Fruit fly (Drosophila melanogaster) whole organism, embryonic: ENCODE data around the gene Nepl13.
A peak's percentile ranks its signal among the peaks of the same experiment; 100 is the strongest.

Experiments used
- Antp ChIP-seq: fragments of 200-800 bp; sonication (Bioruptor generic); optimal IDR thresholded peaks from 3 replicates; lab custom pipeline; 2016; ENCODE audit warnings: missing biosample characterization, missing genetic modification characterization
- CG1024 ChIP-seq: fragments of 200-800 bp; sonication (Bioruptor generic); IDR thresholded peaks from 2 replicates; pipeline ENCODE4 v1.3.6; 2022; ENCODE audit warnings: missing biosample characterization, missing genetic modification characterization
- CG10543 ChIP-seq: fragments of 200-800 bp; sonication (Bioruptor generic); optimal IDR thresholded peaks from 3 replicates; lab custom pipeline; 2017; ENCODE audit warnings: missing biosample characterization, mild to moderate bottlenecking, missing genetic modification characterization, moderate library complexity
- CG14710 ChIP-seq: fragments of 200-800 bp; sonication (Bioruptor generic); optimal IDR thresholded peaks from 3 replicates; lab custom pipeline; 2019; ENCODE audit warnings: missing biosample characterization, mild to moderate bottlenecking, missing genetic modification characterization, moderate library complexity
- CG1529 ChIP-seq: fragments of 200-800 bp; sonication (Bioruptor generic); optimal IDR thresholded peaks from 3 replicates; lab custom pipeline; 2018; ENCODE audit warnings: missing biosample characterization, missing genetic modification characterization
- CG1603 ChIP-seq: fragments of 200-800 bp; sonication (Bioruptor generic); optimal IDR thresholded peaks from 2 replicates; lab custom pipeline; 2019; ENCODE audit warnings: missing biosample characterization, mild to moderate bottlenecking, missing genetic modification characterization, moderate library complexity
- CG16813 ChIP-seq: fragments of 200-800 bp; sonication (Bioruptor generic); IDR thresholded peaks from 3 replicates; pipeline ENCODE4 v1.3.6; 2022; ENCODE audit warnings: missing biosample characterization, missing genetic modification characterization; ENCODE audit not compliant: partially characterized antibody
- CG17359 ChIP-seq: fragments of 200-800 bp; sonication (Bioruptor generic); optimal IDR thresholded peaks from 3 replicates; lab custom pipeline; 2018; ENCODE audit warnings: missing biosample characterization, mild to moderate bottlenecking, missing genetic modification characterization, moderate library complexity
- CG17829 ChIP-seq: fragments of 200-800 bp; optimal IDR thresholded peaks from 2 replicates; lab custom pipeline; 2019; ENCODE audit warnings: missing biosample characterization, mild to moderate bottlenecking, missing genetic modification characterization, moderate library complexity
- CG2129 ChIP-seq: fragments of 200-800 bp; sonication (Bioruptor generic); IDR thresholded peaks from 2 replicates; pipeline ENCODE4 v1.3.6; 2022; ENCODE audit warnings: missing biosample characterization, missing genetic modification characterization; ENCODE audit not compliant: partially characterized antibody
- CG2678 ChIP-seq: fragments of 200-800 bp; sonication (Bioruptor generic); optimal IDR thresholded peaks from 3 replicates; lab custom pipeline; 2019; ENCODE audit warnings: missing biosample characterization, mild to moderate bottlenecking, missing genetic modification characterization, moderate library complexity
- CG30403 ChIP-seq: fragments of 200-800 bp; sonication (Bioruptor generic); optimal IDR thresholded peaks from 3 replicates; lab custom pipeline; 2016; ENCODE audit warnings: missing biosample characterization, missing genetic modification characterization
- CG3726 ChIP-seq: fragments of 200-800 bp; sonication (Bioruptor generic); IDR thresholded peaks from 3 replicates; pipeline ENCODE4, ENCODE4 v1.3.6; 2022; ENCODE audit warnings: missing biosample characterization, missing genetic modification characterization
- CG7963 ChIP-seq: fragments of 200-800 bp; sonication (Bioruptor generic); IDR thresholded peaks from 3 replicates; pipeline ENCODE4 v1.3.6; 2022; ENCODE audit warnings: missing biosample characterization, missing genetic modification characterization; ENCODE audit not compliant: partially characterized antibody
- CG8290 ChIP-seq, 3 experiments: fragments of 200-800 bp; sonication (Bioruptor generic); optimal IDR thresholded peaks; 2 replicates each; lab custom pipeline; 2016 to 2019; ENCODE audit warnings: missing biosample characterization in 3 of 3, missing genetic modification characterization in 3 of 3, mild to moderate bottlenecking in 2 of 3, moderate library complexity in 1 of 3
- CG9215 ChIP-seq: fragments of 200-800 bp; sonication (Bioruptor generic); IDR thresholded peaks from 2 replicates; pipeline ENCODE4 v1.3.6; 2022; ENCODE audit warnings: missing biosample characterization, missing genetic modification characterization
- Dll ChIP-seq: fragments of 200-800 bp; sonication (Bioruptor generic); IDR thresholded peaks from 4 replicates; pipeline ENCODE4 v1.3.6; 2022; ENCODE audit warnings: missing biosample characterization, missing genetic modification characterization; ENCODE audit not compliant: partially characterized antibody
- Doc3 ChIP-seq: fragments of 200-800 bp; sonication (Bioruptor generic); IDR thresholded peaks from 3 replicates; pipeline ENCODE4 v1.3.6; 2022; ENCODE audit warnings: missing biosample characterization, missing genetic modification characterization; ENCODE audit not compliant: partially characterized antibody
- Ets65A ChIP-seq: fragments of 200-800 bp; sonication (Bioruptor generic); peaks from one replicate; lab custom pipeline; 2016; ENCODE audit warnings: missing biosample characterization, missing genetic modification characterization
- Ets97D ChIP-seq: fragments of 200-800 bp; sonication (Bioruptor generic); optimal IDR thresholded peaks from 3 replicates; lab custom pipeline; 2016; ENCODE audit warnings: missing biosample characterization, missing genetic modification characterization
- Fer2 ChIP-seq: fragments of 200-800 bp; sonication (Bioruptor generic); optimal IDR thresholded peaks from 2 replicates; lab custom pipeline; 2018; ENCODE audit warnings: missing biosample characterization, mild to moderate bottlenecking, missing genetic modification characterization, moderate library complexity
- MBD-R2 ChIP-seq: fragments of 200-800 bp; sonication (Bioruptor generic); IDR thresholded peaks from 2 replicates; pipeline ENCODE4 v1.3.6; 2022; ENCODE audit warnings: missing biosample characterization, missing genetic modification characterization
- Med ChIP-seq: fragments of 200-800 bp; sonication (Bioruptor generic); peaks from one replicate; lab custom pipeline; 2016; ENCODE audit warnings: missing biosample characterization, missing genetic modification characterization, mild to moderate bottlenecking, inconsistent platforms, moderate library complexity
- Myb ChIP-seq: fragments of 200-800 bp; sonication (Bioruptor generic); optimal IDR thresholded peaks from 2 replicates; lab custom pipeline; 2016; ENCODE audit warnings: missing biosample characterization, missing genetic modification characterization
- NC2β ChIP-seq: fragments of 200-800 bp; sonication (Bioruptor generic); optimal IDR thresholded peaks from 2 replicates; lab custom pipeline; 2016; ENCODE audit warnings: missing biosample characterization, missing genetic modification characterization
- Pdp1 ChIP-seq, 2 experiments: fragments of 200-800 bp; sonication (Bioruptor generic); optimal IDR thresholded peaks; 3 replicates each; lab custom pipeline; 2016; ENCODE audit warnings: missing biosample characterization in 2 of 2, missing genetic modification characterization in 2 of 2, mild to moderate bottlenecking in 1 of 2, moderate library complexity in 1 of 2
- Sry-δ ChIP-seq: fragments of 200-800 bp; sonication (Bioruptor generic); optimal IDR thresholded peaks from 2 replicates; lab custom pipeline; 2016; ENCODE audit warnings: missing biosample characterization, missing genetic modification characterization
- Stat92E ChIP-seq, 3 experiments: fragments of >200 bp in 2 of 3; fragments of 200-800 bp in 1 of 3; sonication (Bioruptor generic) in 1 of 3; optimal IDR thresholded peaks; 2 replicates each; lab custom pipeline; 2017 to 2019; ENCODE audit warnings: missing biosample characterization in 3 of 3, missing genetic modification characterization in 3 of 3, mild to moderate bottlenecking in 1 of 3, moderate library complexity in 1 of 3
- Trl ChIP-seq, 3 experiments: fragments of >200 bp in 2 of 3; fragments of 200-800 bp in 1 of 3; sonication (Bioruptor generic) in 1 of 3; optimal IDR thresholded peaks; 2 replicates in 1 of 3; 3 replicates in 2 of 3; lab custom pipeline; 2016 to 2017; ENCODE audit warnings: missing biosample characterization in 1 of 3, missing genetic modification characterization in 1 of 3
- ac ChIP-seq: fragments of 200-800 bp; sonication (Bioruptor generic); optimal IDR thresholded peaks from 3 replicates; lab custom pipeline; 2017; ENCODE audit warnings: missing biosample characterization, mild to moderate bottlenecking, missing genetic modification characterization
- amos ChIP-seq: fragments of 200-800 bp; sonication (Bioruptor generic); IDR thresholded peaks from 2 replicates; pipeline ENCODE4 v1.3.6; 2022; ENCODE audit warnings: missing biosample characterization, missing genetic modification characterization; ENCODE audit not compliant: partially characterized antibody
- ap ChIP-seq: fragments of 200-800 bp; sonication (Bioruptor generic); IDR thresholded peaks from 2 replicates; pipeline ENCODE4 v1.3.6; 2022; ENCODE audit warnings: missing biosample characterization, missing genetic modification characterization
- ato ChIP-seq: fragments of 200-800 bp; sonication (Bioruptor generic); IDR thresholded peaks from 2 replicates; pipeline ENCODE4 v1.3.6; 2022; ENCODE audit warnings: missing biosample characterization, missing genetic modification characterization; ENCODE audit not compliant: partially characterized antibody
- cg ChIP-seq: fragments of 200-800 bp; sonication (Bioruptor generic); optimal IDR thresholded peaks from 3 replicates; lab custom pipeline; 2019; ENCODE audit warnings: missing biosample characterization, mild to moderate bottlenecking, missing genetic modification characterization, moderate library complexity
- eve ChIP-seq, 2 experiments: fragments of >200 bp; optimal IDR thresholded peaks; 2 replicates each; lab custom pipeline; 2017; ENCODE audit warnings: missing biosample characterization in 2 of 2, missing genetic modification characterization in 2 of 2
- fd96Cb ChIP-seq: fragments of 200-800 bp; sonication (Bioruptor generic); optimal IDR thresholded peaks from 2 replicates; lab custom pipeline; 2018; ENCODE audit warnings: missing biosample characterization, mild to moderate bottlenecking, missing genetic modification characterization, moderate library complexity
- ftz-f1 ChIP-seq: fragments of 200-800 bp; sonication (Bioruptor generic); optimal IDR thresholded peaks from 2 replicates; lab custom pipeline; 2016; ENCODE audit warnings: missing biosample characterization, missing genetic modification characterization
- hbn ChIP-seq: fragments of 200-800 bp; sonication (Bioruptor generic); IDR thresholded peaks from 2 replicates; pipeline ENCODE4 v1.3.6; 2022; ENCODE audit warnings: missing biosample characterization, missing genetic modification characterization; ENCODE audit not compliant: partially characterized antibody
- mam ChIP-seq: fragments of 200-800 bp; sonication (Bioruptor generic); optimal IDR thresholded peaks from 3 replicates; lab custom pipeline; 2016; ENCODE audit warnings: missing biosample characterization, missing genetic modification characterization
- mld ChIP-seq: fragments of 200-800 bp; sonication (Bioruptor generic); IDR thresholded peaks from 3 replicates; pipeline ENCODE4 v1.3.6; 2022; ENCODE audit warnings: missing biosample characterization, missing genetic modification characterization; ENCODE audit not compliant: partially characterized antibody
- nmo ChIP-seq: fragments of 200-800 bp; sonication (Bioruptor generic); optimal IDR thresholded peaks from 2 replicates; lab custom pipeline; 2018; ENCODE audit warnings: missing biosample characterization, mild to moderate bottlenecking, missing genetic modification characterization, moderate library complexity
- trem ChIP-seq: fragments of 200-800 bp; optimal IDR thresholded peaks from 3 replicates; lab custom pipeline; 2019; ENCODE audit warnings: missing biosample characterization, mild to moderate bottlenecking, missing genetic modification characterization, moderate library complexity
- unc-4 ChIP-seq: fragments of 200-800 bp; sonication (Bioruptor generic); IDR thresholded peaks from 2 replicates; pipeline ENCODE4 v1.3.6; 2022; ENCODE audit warnings: missing biosample characterization, missing genetic modification characterization; ENCODE audit not compliant: partially characterized antibody
- vnd ChIP-seq: fragments of 200-800 bp; sonication (Bioruptor generic); IDR thresholded peaks from 3 replicates; pipeline ENCODE4 v1.3.6; 2022; ENCODE audit warnings: missing biosample characterization, missing genetic modification characterization; ENCODE audit not compliant: partially characterized antibody
- zen2 ChIP-seq: fragments of 200-800 bp; sonication (Bioruptor generic); IDR thresholded peaks from 3 replicates; pipeline ENCODE4 v1.3.6; 2022; ENCODE audit warnings: missing biosample characterization, missing genetic modification characterization; ENCODE audit not compliant: partially characterized antibody
- zfh2 ChIP-seq: fragments of 200-800 bp; sonication (Bioruptor generic); optimal IDR thresholded peaks from 2 replicates; lab custom pipeline; 2016; ENCODE audit warnings: missing biosample characterization, missing genetic modification characterization

Nepl13 gene

dm6 chr3R:22726771-22727455, 34.0 kb downstream of the Nepl13 start, which contains the start of gene CG45049 (continued):
- TF ChIP-seq Fer2 (tag; lab: Kevin White, UChicago): no peak
- no peak for TF ChIP-seq CG3726 (GFP tag; lab: Robert Waterston, UW)
- peak; percentile 92 for TF ChIP-seq ato (GFP tag; lab: Robert Waterston, UW)
- TF ChIP-seq CG30403 (GFP tag; lab: Kevin White, UChicago): peak; percentile 18
- peak; percentile 25 for TF ChIP-seq nmo (GFP tag; lab: Kevin White, UChicago)
- TF ChIP-seq CG2129 (GFP tag; lab: Robert Waterston, UW): peak; percentile 67
- peak; percentile 57 for TF ChIP-seq Med (GFP tag; lab: Kevin White, UChicago)
- peak; percentile 35 for TF ChIP-seq Ets65A (GFP tag; lab: Kevin White, UChicago)
- TF ChIP-seq CG8290 (GFP tag; optimal IDR thresholded peaks at IDR 0.05; lab: Kevin White, UChicago): no peak
- peak in 1 of 2 experiments; percentile 5 for TF ChIP-seq CG8290 (tag; optimal IDR thresholded peaks at IDR 0.05; lab: Kevin White, UChicago)
- TF ChIP-seq Dll (GFP tag; lab: Robert Waterston, UW): peak; percentile 90
- TF ChIP-seq CG10543 (GFP tag; lab: Kevin White, UChicago): peak; percentile 23
- TF ChIP-seq NC2β (GFP tag; lab: Kevin White, UChicago): no peak
- TF ChIP-seq Stat92E (GFP tag; optimal IDR thresholded peaks at IDR 0.05; lab: Kevin White, UChicago): no peak
- peak; percentile 0 for TF ChIP-seq CG14710 (tag; lab: Kevin White, UChicago)
- TF ChIP-seq CG2678 (tag; lab: Kevin White, UChicago): no peak
- TF ChIP-seq ftz-f1: peak; percentile 22
- peak; percentile 86; the same call in 2 of the 3 replicates for TF ChIP-seq mld (GFP tag; lab: Robert Waterston, UW)
- TF ChIP-seq cg: peak; percentile 80
- TF ChIP-seq ap (GFP tag; lab: Robert Waterston, UW): no peak
- TF ChIP-seq fd96Cb: no peak
- TF ChIP-seq Myb (GFP tag; lab: Kevin White, UChicago): no peak
- no peak for TF ChIP-seq CG9215 (GFP tag; lab: Robert Waterston, UW)
- TF ChIP-seq unc-4: peak; percentile 78
- peak; percentile 75 for TF ChIP-seq hbn (GFP tag; lab: Robert Waterston, UW)
- TF ChIP-seq mam (GFP tag; lab: Kevin White, UChicago): peak; percentile 25
- TF ChIP-seq Sry-δ (GFP tag; lab: Kevin White, UChicago): peak; percentile 89
- peak; percentile 90 for TF ChIP-seq CG16813
- no peak for TF ChIP-seq Antp (GFP tag; lab: Kevin White, UChicago)
- peak; percentile 96 for TF ChIP-seq amos
- TF ChIP-seq CG1024 (GFP tag; lab: Robert Waterston, UW): no peak
- TF ChIP-seq CG17359 (tag; lab: Kevin White, UChicago): no peak
- peak; percentile 88 for TF ChIP-seq zen2
- TF ChIP-seq eve (GFP tag; optimal IDR thresholded peaks at IDR 0.05; lab: Kevin White, UChicago): no peak
- no peak for TF ChIP-seq CG17829
- TF ChIP-seq MBD-R2 (GFP tag; lab: Robert Waterston, UW): 0 out of 2 replicates have a peak, but pooled peaks have one; percentile 22
- TF ChIP-seq CG1603: peak; percentile 26
- peak in 1 of 2 experiments; percentile 69 for TF ChIP-seq Trl (optimal IDR thresholded peaks at IDR 0.05; lab: Kevin White, UChicago)
- TF ChIP-seq Trl (GFP tag; optimal IDR thresholded peaks at IDR 0.05; lab: Kevin White, UChicago): no peak
- TF ChIP-seq zfh2: peak; percentile 10
- TF ChIP-seq trem (tag; lab: Kevin White, UChicago): peak; percentile 4
- no peak for TF ChIP-seq CG1529 (GFP tag; lab: Kevin White, UChicago)
- peak; percentile 6 for TF ChIP-seq Ets97D (GFP tag; lab: Kevin White, UChicago)
- peak; percentile 93 for TF ChIP-seq CG7963 (GFP tag; lab: Robert Waterston, UW)
- no peak for TF ChIP-seq ac (GFP tag; lab: Kevin White, UChicago)
- peak; percentile 89 for TF ChIP-seq vnd (GFP tag; lab: Robert Waterston, UW)
- TF ChIP-seq Doc3 (GFP tag; lab: Robert Waterston, UW): peak; percentile 81
- peak in 1 of 2 experiments; percentile 12 for TF ChIP-seq Pdp1 (GFP tag; optimal IDR thresholded peaks at IDR 0.05; lab: Kevin White, UChicago)
